Worm (Caenorhabditis elegans) whole organism, midembryonic: ENCODE measurements around the gene K11H12.3.

Experiments used
- T22C8.4 ChIP-seq: fragments of 200-800 bp; sonication (Bioruptor generic); IDR thresholded peaks from 2 replicates; pipeline ENCODE4 v1.3.6; 2022; ENCODE audit warnings: missing genetic modification characterization, missing compliant biosample characterization
- cog-1 ChIP-seq: sonication (generic microtip); optimal IDR thresholded peaks from 2 replicates; lab custom pipeline; 2016; ENCODE audit warnings: missing genetic modification characterization, missing compliant biosample characterization
- flt-1 ChIP-seq: fragments of 200-800 bp; sonication (Bioruptor generic); IDR thresholded peaks from 2 replicates; pipeline ENCODE4 v1.3.6; 2022; ENCODE audit warnings: missing genetic modification characterization, missing compliant biosample characterization
- klf-2 ChIP-seq: fragments of 200-800 bp; sonication (Bioruptor generic); conservative IDR thresholded peaks from 2 replicates; pipeline ENCODE4 v1.3.6; 2022; ENCODE audit warnings: missing genetic modification reagents, missing genetic modification characterization, missing compliant biosample characterization
- med-1 ChIP-seq: sonication (generic microtip); optimal IDR thresholded peaks from 2 replicates; lab custom pipeline; 2017; ENCODE audit warnings: missing genetic modification characterization, mild to moderate bottlenecking, missing compliant biosample characterization, antibody characterized with exemption, missing genetic modification reagents; ENCODE audit not compliant: insufficient read depth
- ref-1 ChIP-seq: fragments of 200-800 bp; sonication (Bioruptor generic); conservative IDR thresholded peaks from 2 replicates; pipeline ENCODE4 v1.3.6; 2022; ENCODE audit warnings: missing genetic modification reagents, missing genetic modification characterization, missing compliant biosample characterization
- tab-1 ChIP-seq: fragments of 200-800 bp; sonication (Bioruptor generic); IDR thresholded peaks from 2 replicates; pipeline ENCODE4 v1.3.6; 2022; ENCODE audit warnings: missing genetic modification characterization, missing compliant biosample characterization
- ztf-23 ChIP-seq: fragments of 200-800 bp; sonication (Bioruptor generic); IDR thresholded peaks from 2 replicates; pipeline ENCODE4 v1.3.6; 2022; ENCODE audit warnings: missing genetic modification reagents, missing genetic modification characterization, missing compliant biosample characterization
- ztf-29 ChIP-seq: fragments of 200-800 bp; sonication (Bioruptor generic); IDR thresholded peaks from 2 replicates; pipeline ENCODE4 v1.3.6; 2022; ENCODE audit warnings: missing genetic modification reagents, missing genetic modification characterization, missing compliant biosample characterization

K11H12.3 gene

ce11 chrIV:658497-659177 is 14.6 kb downstream of the K11H12.3 start:
- no peak for TF ChIP-seq klf-2 (GFP tag; lab: Robert Waterston, UW)
- TF ChIP-seq ztf-29 (GFP tag; lab: Robert Waterston, UW): no peak
- TF ChIP-seq tab-1 (GFP tag; lab: Robert Waterston, UW): no peak
- TF ChIP-seq ztf-23 (GFP tag; lab: Robert Waterston, UW): no peak
- no peak for TF ChIP-seq ref-1
- no peak for TF ChIP-seq flt-1
- TF ChIP-seq T22C8.4 (GFP tag; lab: Robert Waterston, UW): no peak
- TF ChIP-seq med-1: no peak
- TF ChIP-seq cog-1 (tag; lab: Kevin White, UChicago): no peak

- TF ChIP-seq med-1 (no peak), klf-2 (GFP tag; lab: Robert Waterston, UW) (no peak), ztf-23 (GFP tag; lab: Robert Waterston, UW) (no peak), ref-1 (no peak), cog-1 (tag; lab: Kevin White, UChicago) (no peak), flt-1 (no peak), T22C8.4 (GFP tag; lab: Robert Waterston, UW) (no peak), ztf-29 (GFP tag; lab: Robert Waterston, UW) (no peak), tab-1 (GFP tag; lab: Robert Waterston, UW) (no peak)
Observed at ce11 chrIV:657932-658331, 15.3 kb downstream of the K11H12.3 start.

- TF ChIP-seq klf-2 (GFP tag; lab: Robert Waterston, UW) (no peak), tab-1 (GFP tag; lab: Robert Waterston, UW) (no peak), flt-1 (no peak), cog-1 (tag; lab: Kevin White, UChicago) (no peak), med-1 (no peak), ztf-29 (GFP tag; lab: Robert Waterston, UW) (no peak), T22C8.4 (GFP tag; lab: Robert Waterston, UW) (no peak), ref-1 (no peak), ztf-23 (GFP tag; lab: Robert Waterston, UW) (no peak)
Observed at ce11 chrIV:657046-657445, 16.2 kb downstream of the K11H12.3 start.

ce11 chrIV:654526-655440 is 18.5 kb downstream of the K11H12.3 start, which contains the start of the genes rpl-15 and K11H12.8:
Gene rpl-15, minus strand, starts transcription at chrIV:654576.
Gene K11H12.8, plus strand, starts transcription at chrIV:655390.
- peak; percentile 94 for TF ChIP-seq ztf-29 (GFP tag; lab: Robert Waterston, UW)
- TF ChIP-seq flt-1: peak; percentile 96
- peak; percentile 81 for TF ChIP-seq T22C8.4 (GFP tag; lab: Robert Waterston, UW)
- peak; percentile 66 for TF ChIP-seq ref-1
- TF ChIP-seq cog-1 (tag; lab: Kevin White, UChicago): peak; percentile 99
- TF ChIP-seq tab-1 (GFP tag; lab: Robert Waterston, UW): peak; percentile 87
- peak; percentile 87 for TF ChIP-seq klf-2 (GFP tag; lab: Robert Waterston, UW)
- peak; percentile 98 for TF ChIP-seq ztf-23 (GFP tag; lab: Robert Waterston, UW)
- TF ChIP-seq med-1: peak; percentile 47

- no peak for TF ChIP-seq cog-1 (tag; lab: Kevin White, UChicago)
- no peak for TF ChIP-seq med-1
- no peak for TF ChIP-seq tab-1 (GFP tag; lab: Robert Waterston, UW)
- TF ChIP-seq ztf-29 (GFP tag; lab: Robert Waterston, UW): no peak
- no peak for TF ChIP-seq ref-1
Observed at ce11 chrIV:653138-653848, 20.0 kb downstream of the K11H12.3 start, which contains the start of gene K11H12.1. Gene K11H12.1, minus strand, starts transcription at chrIV:653421.

- TF ChIP-seq ztf-23 (GFP tag; lab: Robert Waterston, UW): no peak
Observed at ce11 chrIV:649365-649764, 23.9 kb downstream of the K11H12.3 start, which contains the start of gene K11H12.9. Gene K11H12.9, plus strand, starts transcription at chrIV:649665.

ce11 chrIV:648362-648761 is 24.9 kb downstream of the K11H12.3 start:
- TF ChIP-seq ref-1: no peak
- TF ChIP-seq med-1: no peak
- TF ChIP-seq tab-1 (GFP tag; lab: Robert Waterston, UW): no peak
- no peak for TF ChIP-seq flt-1
- TF ChIP-seq ztf-29 (GFP tag; lab: Robert Waterston, UW): no peak
- no peak for TF ChIP-seq T22C8.4 (GFP tag; lab: Robert Waterston, UW)
- no peak for TF ChIP-seq cog-1 (tag; lab: Kevin White, UChicago)
- TF ChIP-seq klf-2 (GFP tag; lab: Robert Waterston, UW): no peak
- no peak for TF ChIP-seq ztf-23 (GFP tag; lab: Robert Waterston, UW)

- TF ChIP-seq med-1 (no peak), T22C8.4 (GFP tag; lab: Robert Waterston, UW) (no peak), tab-1 (GFP tag; lab: Robert Waterston, UW) (no peak), ztf-23 (GFP tag; lab: Robert Waterston, UW) (no peak), ref-1 (no peak), ztf-29 (GFP tag; lab: Robert Waterston, UW) (no peak), cog-1 (tag; lab: Kevin White, UChicago) (no peak), flt-1 (no peak), klf-2 (GFP tag; lab: Robert Waterston, UW) (no peak)
Observed at ce11 chrIV:643481-643880, 29.8 kb downstream of the K11H12.3 start.

- TF ChIP-seq ztf-29 (GFP tag; lab: Robert Waterston, UW) (no peak), tab-1 (GFP tag; lab: Robert Waterston, UW) (no peak), klf-2 (GFP tag; lab: Robert Waterston, UW) (no peak), flt-1 (no peak), ref-1 (no peak), cog-1 (tag; lab: Kevin White, UChicago) (no peak), med-1 (no peak), ztf-23 (GFP tag; lab: Robert Waterston, UW) (no peak), T22C8.4 (GFP tag; lab: Robert Waterston, UW) (no peak)
Observed at ce11 chrIV:639167-639566, 34.1 kb downstream of the K11H12.3 start.
